Fruit fly (Drosophila melanogaster) whole organism, embryonic: ENCODE results near the gene AMPdeam.
A peak's percentile ranks its signal among the peaks of the same experiment; 100 is the strongest.

Source experiments
- BtbVII ChIP-seq: fragments of 200-800 bp; sonication (Bioruptor generic); optimal IDR thresholded peaks from 3 replicates; lab custom pipeline; 2017; ENCODE audit warnings: missing biosample characterization, mild to moderate bottlenecking, missing genetic modification characterization
- CG12769 ChIP-seq: fragments of 200-800 bp; sonication (Bioruptor generic); optimal IDR thresholded peaks from 2 replicates; lab custom pipeline; 2019; ENCODE audit warnings: missing biosample characterization, mild to moderate bottlenecking, missing genetic modification characterization, moderate library complexity
- CG12942 ChIP-seq: fragments of 200-800 bp; sonication (Bioruptor generic); optimal IDR thresholded peaks from 3 replicates; lab custom pipeline; 2016; ENCODE audit warnings: missing biosample characterization, missing genetic modification characterization
- CG15269 ChIP-seq: fragments of 200-800 bp; sonication (Bioruptor generic); optimal IDR thresholded peaks from 2 replicates; lab custom pipeline; 2018; ENCODE audit warnings: missing biosample characterization, mild to moderate bottlenecking, missing genetic modification characterization, moderate library complexity
- CG15479 ChIP-seq: fragments of 200-800 bp; sonication (Bioruptor generic); optimal IDR thresholded peaks from 3 replicates; lab custom pipeline; 2019; ENCODE audit warnings: missing biosample characterization, mild to moderate bottlenecking, missing genetic modification characterization, moderate library complexity
- CG1602 ChIP-seq: fragments of 200-800 bp; sonication (Bioruptor generic); optimal IDR thresholded peaks from 3 replicates; lab custom pipeline; 2016; ENCODE audit warnings: missing biosample characterization, missing genetic modification characterization
- CG18011 ChIP-seq: fragments of 200-800 bp; sonication (Bioruptor generic); optimal IDR thresholded peaks from 2 replicates; lab custom pipeline; 2017; ENCODE audit warnings: missing biosample characterization, missing genetic modification characterization, mild to moderate bottlenecking, moderate library complexity, missing genotype
- CG18764 ChIP-seq: fragments of 200-800 bp; sonication (Bioruptor generic); optimal IDR thresholded peaks from 3 replicates; lab custom pipeline; 2016; ENCODE audit warnings: missing biosample characterization, missing genetic modification characterization
- CG31441 ChIP-seq: fragments of 200-800 bp; sonication (Bioruptor generic); IDR thresholded peaks from 2 replicates; pipeline ENCODE4 v1.3.6; 2022; ENCODE audit warnings: missing biosample characterization, missing genetic modification characterization
- CG34224 ChIP-seq: fragments of 200-800 bp; sonication (Bioruptor generic); IDR thresholded peaks from 3 replicates; pipeline ENCODE4 v1.3.6; 2022; ENCODE audit warnings: missing biosample characterization, missing genetic modification characterization; ENCODE audit not compliant: partially characterized antibody
- CG3847 ChIP-seq: fragments of 200-800 bp; sonication (Bioruptor generic); IDR thresholded peaks from 2 replicates; pipeline ENCODE4 v1.3.6; 2022; ENCODE audit warnings: missing biosample characterization, missing genetic modification characterization
- CG4282 ChIP-seq: fragments of 200-800 bp; sonication (Bioruptor generic); optimal IDR thresholded peaks from 2 replicates; lab custom pipeline; 2016; ENCODE audit warnings: missing biosample characterization, missing genetic modification characterization
- CG4328 ChIP-seq: fragments of 200-800 bp; sonication (Bioruptor generic); optimal IDR thresholded peaks from 3 replicates; lab custom pipeline; 2017; ENCODE audit warnings: missing biosample characterization, missing genetic modification reagents, missing genetic modification characterization
- CG7786 ChIP-seq: fragments of 200-800 bp; sonication (Bioruptor generic); optimal IDR thresholded peaks from 2 replicates; lab custom pipeline; 2016; ENCODE audit warnings: missing biosample characterization, missing genetic modification characterization
- CG8944 ChIP-seq: fragments of 200-800 bp; sonication (Bioruptor generic); optimal IDR thresholded peaks from 3 replicates; lab custom pipeline; 2016; ENCODE audit warnings: missing biosample characterization, missing genetic modification characterization
- CG9817 ChIP-seq: fragments of 200-800 bp; sonication (Bioruptor generic); optimal IDR thresholded peaks from 2 replicates; lab custom pipeline; 2018; ENCODE audit warnings: missing biosample characterization, mild to moderate bottlenecking, missing genetic modification characterization, moderate library complexity
- CG9932 ChIP-seq: fragments of 200-800 bp; sonication (Bioruptor generic); IDR thresholded peaks from 2 replicates; pipeline ENCODE4 v1.3.6; 2022; ENCODE audit warnings: missing biosample characterization, missing genetic modification characterization
- D19A ChIP-seq: fragments of 200-800 bp; optimal IDR thresholded peaks from 3 replicates; lab custom pipeline; 2019; ENCODE audit warnings: missing biosample characterization, mild to moderate bottlenecking, missing genetic modification characterization, moderate library complexity
- Dad ChIP-seq: fragments of 200-800 bp; sonication (Bioruptor generic); optimal IDR thresholded peaks from 3 replicates; lab custom pipeline; 2016; ENCODE audit warnings: missing biosample characterization, missing genetic modification characterization
- Deaf1 ChIP-seq: fragments of 200-800 bp; optimal IDR thresholded peaks from 3 replicates; lab custom pipeline; 2019; ENCODE audit warnings: missing biosample characterization, mild to moderate bottlenecking, missing genetic modification characterization, moderate library complexity
- HLH3B ChIP-seq: fragments of 200-800 bp; sonication (Bioruptor generic); IDR thresholded peaks from 2 replicates; pipeline ENCODE4 v1.3.6; 2022; ENCODE audit warnings: missing biosample characterization, missing genetic modification characterization
- HLH54F ChIP-seq: fragments of 200-800 bp; sonication (Bioruptor generic); optimal IDR thresholded peaks from 3 replicates; lab custom pipeline; 2016; ENCODE audit warnings: missing biosample characterization, missing genetic modification characterization
- Hmr ChIP-seq: fragments of 200-800 bp; sonication (Bioruptor generic); optimal IDR thresholded peaks from 3 replicates; lab custom pipeline; 2017; ENCODE audit warnings: mild to moderate bottlenecking, missing biosample characterization, missing genetic modification reagents, missing genetic modification characterization
- Lim3 ChIP-seq: fragments of 200-800 bp; sonication (Bioruptor generic); IDR thresholded peaks from 2 replicates; pipeline ENCODE4 v1.3.6; 2022; ENCODE audit warnings: missing biosample characterization, missing genetic modification characterization
- Max ChIP-seq: fragments of 200-800 bp; sonication (Bioruptor generic); optimal IDR thresholded peaks from 2 replicates; lab custom pipeline; 2016; ENCODE audit warnings: missing biosample characterization, mild to moderate bottlenecking, missing genetic modification characterization
- Mes4 ChIP-seq: fragments of 200-800 bp; sonication (Bioruptor generic); optimal IDR thresholded peaks from 2 replicates; lab custom pipeline; 2016; ENCODE audit warnings: missing biosample characterization, missing genetic modification characterization
- NK7.1 ChIP-seq: fragments of 200-800 bp; sonication (Bioruptor generic); optimal IDR thresholded peaks from 3 replicates; lab custom pipeline; 2016; ENCODE audit warnings: missing biosample characterization, missing genetic modification characterization
- Oli ChIP-seq: fragments of 200-800 bp; sonication (Bioruptor generic); optimal IDR thresholded peaks from 2 replicates; lab custom pipeline; 2018; ENCODE audit warnings: missing biosample characterization, mild to moderate bottlenecking, missing genetic modification characterization, moderate library complexity
- Poxn ChIP-seq: fragments of 200-800 bp; sonication (Bioruptor generic); IDR thresholded peaks from 2 replicates; pipeline ENCODE4 v1.3.6; 2022; ENCODE audit warnings: missing biosample characterization, missing genetic modification characterization
- Six4 ChIP-seq: fragments of 200-800 bp; sonication (Bioruptor generic); optimal IDR thresholded peaks from 2 replicates; lab custom pipeline; 2016; ENCODE audit warnings: missing biosample characterization, missing genetic modification characterization
- Sox100B ChIP-seq: fragments of 200-800 bp; sonication (Bioruptor generic); optimal IDR thresholded peaks from 3 replicates; lab custom pipeline; 2018; ENCODE audit warnings: missing biosample characterization, mild to moderate bottlenecking, missing genetic modification characterization
- Ssrp ChIP-seq: fragments of 200-800 bp; sonication (Bioruptor generic); optimal IDR thresholded peaks from 2 replicates; lab custom pipeline; 2018; ENCODE audit warnings: missing biosample characterization, mild to moderate bottlenecking, missing genetic modification characterization, moderate library complexity
- TFAM ChIP-seq: fragments of 200-800 bp; sonication (Bioruptor generic); optimal IDR thresholded peaks from 2 replicates; lab custom pipeline; 2017; ENCODE audit warnings: missing biosample characterization, missing genetic modification characterization, inconsistent platforms
- Trl ChIP-seq, 3 experiments: fragments of >200 bp in 2 of 3; fragments of 200-800 bp in 1 of 3; sonication (Bioruptor generic) in 1 of 3; optimal IDR thresholded peaks; 2 replicates in 1 of 3; 3 replicates in 2 of 3; lab custom pipeline; 2016 to 2017; ENCODE audit warnings: missing biosample characterization in 1 of 3, missing genetic modification characterization in 1 of 3
- ato ChIP-seq: fragments of 200-800 bp; sonication (Bioruptor generic); IDR thresholded peaks from 2 replicates; pipeline ENCODE4 v1.3.6; 2022; ENCODE audit warnings: missing biosample characterization, missing genetic modification characterization; ENCODE audit not compliant: partially characterized antibody
- cas ChIP-seq: fragments of 200-800 bp; sonication (Bioruptor generic); IDR thresholded peaks from 2 replicates; pipeline ENCODE4 v1.3.6; 2022; ENCODE audit warnings: missing biosample characterization, missing genetic modification characterization
- chif ChIP-seq, 2 experiments: fragments of 200-800 bp; sonication (Bioruptor generic); optimal IDR thresholded peaks; 3 replicates each; lab custom pipeline; 2016; ENCODE audit warnings: missing biosample characterization in 2 of 2, missing genetic modification characterization in 2 of 2
- chinmo ChIP-seq: fragments of 200-800 bp; sonication (Bioruptor generic); IDR thresholded peaks from 4 replicates; pipeline ENCODE4 v1.3.6; 2022; ENCODE audit warnings: missing biosample characterization, missing genetic modification characterization; ENCODE audit not compliant: partially characterized antibody
- gem ChIP-seq: fragments of 200-800 bp; sonication (Bioruptor generic); optimal IDR thresholded peaks from 2 replicates; lab custom pipeline; 2019; ENCODE audit warnings: missing biosample characterization, mild to moderate bottlenecking, missing genetic modification characterization, moderate library complexity
- grau ChIP-seq: fragments of 200-800 bp; optimal IDR thresholded peaks from 3 replicates; lab custom pipeline; 2019; ENCODE audit warnings: missing biosample characterization, mild to moderate bottlenecking, missing genetic modification characterization, moderate library complexity
- gsb-n ChIP-seq: fragments of 200-800 bp; sonication (Bioruptor generic); optimal IDR thresholded peaks from 3 replicates; lab custom pipeline; 2018; ENCODE audit warnings: missing biosample characterization, mild to moderate bottlenecking, missing genetic modification characterization
- hb ChIP-seq: fragments of 200-800 bp; sonication (Bioruptor generic); IDR thresholded peaks from 3 replicates; pipeline ENCODE4 v1.3.6; 2022; ENCODE audit warnings: missing biosample characterization, missing genetic modification characterization; ENCODE audit not compliant: partially characterized antibody
- knrl ChIP-seq: fragments of 200-800 bp; sonication (Bioruptor generic); IDR thresholded peaks from 3 replicates; pipeline ENCODE4 v1.3.6; 2022; ENCODE audit warnings: missing biosample characterization, missing genetic modification characterization; ENCODE audit not compliant: partially characterized antibody
- pum ChIP-seq: fragments of 200-800 bp; sonication (Bioruptor generic); optimal IDR thresholded peaks from 2 replicates; lab custom pipeline; 2016; ENCODE audit warnings: missing biosample characterization, missing genetic modification characterization
- ranshi ChIP-seq: fragments of 200-800 bp; sonication (Bioruptor generic); IDR thresholded peaks from 2 replicates; pipeline ENCODE4 v1.3.6; 2022; ENCODE audit warnings: missing biosample characterization, missing genetic modification characterization
- ro ChIP-seq: fragments of 200-800 bp; sonication (Bioruptor generic); IDR thresholded peaks from 2 replicates; pipeline ENCODE4 v1.3.6; 2022; ENCODE audit warnings: missing biosample characterization, missing genetic modification characterization
- scrt ChIP-seq: fragments of 200-800 bp; sonication (Bioruptor generic); optimal IDR thresholded peaks from 2 replicates; lab custom pipeline; 2018; ENCODE audit warnings: missing biosample characterization, mild to moderate bottlenecking, missing genetic modification characterization, moderate library complexity
- sisA ChIP-seq: fragments of 200-800 bp; sonication (Bioruptor generic); IDR thresholded peaks from 2 replicates; pipeline ENCODE4 v1.3.6; 2022; ENCODE audit warnings: missing biosample characterization, missing genetic modification characterization
- slou ChIP-seq: fragments of 200-800 bp; sonication (Bioruptor generic); optimal IDR thresholded peaks from 3 replicates; lab custom pipeline; 2016; ENCODE audit warnings: missing biosample characterization, missing genetic modification characterization
- stwl ChIP-seq: fragments of 200-800 bp; sonication (Bioruptor generic); optimal IDR thresholded peaks from 3 replicates; lab custom pipeline; 2018; ENCODE audit warnings: missing biosample characterization, mild to moderate bottlenecking, missing genetic modification characterization, moderate library complexity
- vfl ChIP-seq: fragments of 200-800 bp; sonication (Bioruptor generic); optimal IDR thresholded peaks from 2 replicates; lab custom pipeline; 2016; ENCODE audit warnings: missing biosample characterization, missing genetic modification characterization

AMPdeam gene

DNA sequence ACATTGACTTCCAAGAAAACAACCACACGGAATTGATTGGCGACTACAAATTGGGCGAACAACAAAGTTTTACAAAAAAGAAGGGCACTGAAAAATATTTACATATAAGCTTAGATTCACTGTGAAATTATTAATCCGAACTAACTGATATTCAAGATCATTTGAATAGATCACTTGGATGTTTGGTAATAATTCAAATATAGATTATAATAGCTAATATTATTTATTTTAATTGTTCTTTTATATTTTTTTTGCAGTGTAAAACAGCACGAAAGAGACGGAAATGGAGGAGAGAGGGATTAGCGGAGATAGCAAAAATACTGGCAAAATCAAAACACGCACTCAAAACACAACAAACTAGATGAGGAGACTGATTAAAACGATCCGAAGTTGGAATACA, 7.4 kb downstream of the AMPdeam start (continued):
- TF ChIP-seq CG12942 (GFP tag; lab: Kevin White, UChicago), result no peak
- no peak for TF ChIP-seq sisA (GFP tag; lab: Robert Waterston, UW)
- TF ChIP-seq Dad, result no peak
- no peak for TF ChIP-seq HLH54F (GFP tag; lab: Kevin White, UChicago)
- TF ChIP-seq chinmo (GFP tag; lab: Robert Waterston, UW), result no peak
- no peak for TF ChIP-seq CG4282 (GFP tag; lab: Kevin White, UChicago)
- TF ChIP-seq CG34224 (GFP tag; lab: Robert Waterston, UW), result no peak
- TF ChIP-seq Max, result no peak
- TF ChIP-seq scrt (GFP tag; lab: Kevin White, UChicago), result no peak
- no peak for TF ChIP-seq Deaf1 (tag; lab: Kevin White, UChicago)
- no peak for TF ChIP-seq CG15479 (GFP tag; lab: Kevin White, UChicago)
- TF ChIP-seq Poxn (GFP tag; lab: Robert Waterston, UW), result no peak
- TF ChIP-seq ranshi (GFP tag; lab: Robert Waterston, UW), result no peak
- TF ChIP-seq CG7786 (GFP tag; lab: Kevin White, UChicago), result no peak
- no peak for TF ChIP-seq slou (GFP tag; lab: Kevin White, UChicago)
- no peak for TF ChIP-seq CG12769 (tag; lab: Kevin White, UChicago)
- no peak for TF ChIP-seq vfl
- 0 out of 2 replicates have a peak, but pooled peaks have one; percentile 8 for TF ChIP-seq HLH3B (GFP tag; lab: Robert Waterston, UW)
- no peak for TF ChIP-seq BtbVII (GFP tag; lab: Kevin White, UChicago)
- no peak for TF ChIP-seq TFAM
- no peak for TF ChIP-seq stwl (tag; lab: Kevin White, UChicago)
- TF ChIP-seq D19A, result no peak
- no peak for TF ChIP-seq CG31441 (GFP tag; lab: Robert Waterston, UW)
- TF ChIP-seq Mes4 (GFP tag; lab: Kevin White, UChicago), result no peak
- peak; percentile 39 for TF ChIP-seq grau (tag; lab: Kevin White, UChicago)
- TF ChIP-seq CG9932 (GFP tag; lab: Robert Waterston, UW), result peak; percentile 8; the same call in 1 of the 2 replicates
- no peak for TF ChIP-seq ato
- TF ChIP-seq Ssrp (tag; lab: Kevin White, UChicago), result no peak
- no peak for TF ChIP-seq CG9817 (tag; lab: Kevin White, UChicago)
- no peak for TF ChIP-seq pum (GFP tag; lab: Kevin White, UChicago)
- TF ChIP-seq CG15269 (tag; lab: Kevin White, UChicago), result peak; percentile 40
- TF ChIP-seq knrl (GFP tag; lab: Robert Waterston, UW), result no peak
- peak; percentile 16 for TF ChIP-seq Oli (tag; lab: Kevin White, UChicago)
- TF ChIP-seq NK7.1 (GFP tag; lab: Kevin White, UChicago), result no peak
- TF ChIP-seq CG18764 (GFP tag; lab: Kevin White, UChicago), result no peak
- TF ChIP-seq hb (GFP tag; lab: Robert Waterston, UW), result no peak
- no peak for TF ChIP-seq gem (tag; lab: Kevin White, UChicago)
- TF ChIP-seq cas (GFP tag; lab: Robert Waterston, UW), result no peak
- no peak for TF ChIP-seq ro (GFP tag; lab: Robert Waterston, UW)
- TF ChIP-seq Lim3 (GFP tag; lab: Robert Waterston, UW), result no peak
- no peak for TF ChIP-seq CG4328 (GFP tag; lab: Kevin White, UChicago)
- no peak for TF ChIP-seq CG1602
- no peak for TF ChIP-seq CG8944 (GFP tag; lab: Kevin White, UChicago)
- TF ChIP-seq CG3847 (GFP tag; lab: Robert Waterston, UW), result no peak
- no peak for TF ChIP-seq CG18011 (GFP tag; lab: Kevin White, UChicago)
- TF ChIP-seq gsb-n (tag; lab: Kevin White, UChicago), result no peak
- TF ChIP-seq Sox100B, result no peak
- no peak for TF ChIP-seq chif (GFP tag; optimal IDR thresholded peaks at IDR 0.05; lab: Kevin White, UChicago)
- TF ChIP-seq Six4 (GFP tag; lab: Kevin White, UChicago), result no peak
- TF ChIP-seq Trl (optimal IDR thresholded peaks at IDR 0.05; lab: Kevin White, UChicago), result no peak
- TF ChIP-seq Trl (GFP tag; optimal IDR thresholded peaks at IDR 0.05; lab: Kevin White, UChicago), result no peak
- peak; percentile 11 for TF ChIP-seq Hmr (GFP tag; lab: Kevin White, UChicago)
